Worm (Caenorhabditis elegans): ENCODE results near the gene C07H6.2.

Gene C07H6.2

DNA sequence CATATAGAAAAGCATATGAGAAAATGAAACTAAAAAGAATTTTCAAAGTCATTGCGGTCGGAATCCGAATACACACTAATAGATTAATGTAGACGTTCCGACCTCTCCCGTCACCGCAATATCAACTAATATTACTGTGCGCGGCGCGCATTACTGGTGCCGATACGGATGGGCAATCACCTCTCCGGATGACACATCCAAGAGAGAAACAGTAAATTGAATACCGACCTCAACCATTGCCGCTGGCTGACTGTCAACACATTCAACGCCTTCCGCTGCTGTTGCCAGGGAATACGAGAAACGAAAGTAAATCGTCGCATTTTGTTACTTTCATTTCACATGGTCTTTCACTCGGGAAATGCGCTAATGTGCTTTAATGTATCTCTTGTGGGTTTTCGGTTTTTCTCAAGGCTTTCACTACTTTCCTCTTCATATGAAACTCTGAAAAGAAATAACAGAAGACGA, 25.9 kb upstream of the C07H6.2 start (continued):
- TF ChIP-seq lin-1 (GFP tag; IDR thresholded peaks at IDR 0.05) (no peak), daf-16 (GFP tag; optimal IDR thresholded peaks at IDR 0.05) (peak in 1 of 2 experiments; percentile 58), daf-16 (tag; optimal IDR thresholded peaks at IDR 0.05) (peak; percentile 9), snpc-4 (tag; optimal IDR thresholded peaks at IDR 0.05) (no peak), F10B5.3 (tag; optimal IDR thresholded peaks at IDR 0.05) (no peak), lim-7 (GFP tag; IDR thresholded peaks at IDR 0.05) (peak; percentile 17; the same call in 1 of the 2 replicates), madf-5 (GFP tag; IDR thresholded peaks at IDR 0.05) (0 out of 4 replicates have a peak, but pooled peaks of 1 of the 2 experiments have one; percentile 2), php-3 (GFP tag; IDR thresholded peaks at IDR 0.05) (0 out of 2 replicates have a peak, but pooled peaks have one; percentile 5), snpc-1.2 (GFP tag; IDR thresholded peaks at IDR 0.05) (no peak)

DNA sequence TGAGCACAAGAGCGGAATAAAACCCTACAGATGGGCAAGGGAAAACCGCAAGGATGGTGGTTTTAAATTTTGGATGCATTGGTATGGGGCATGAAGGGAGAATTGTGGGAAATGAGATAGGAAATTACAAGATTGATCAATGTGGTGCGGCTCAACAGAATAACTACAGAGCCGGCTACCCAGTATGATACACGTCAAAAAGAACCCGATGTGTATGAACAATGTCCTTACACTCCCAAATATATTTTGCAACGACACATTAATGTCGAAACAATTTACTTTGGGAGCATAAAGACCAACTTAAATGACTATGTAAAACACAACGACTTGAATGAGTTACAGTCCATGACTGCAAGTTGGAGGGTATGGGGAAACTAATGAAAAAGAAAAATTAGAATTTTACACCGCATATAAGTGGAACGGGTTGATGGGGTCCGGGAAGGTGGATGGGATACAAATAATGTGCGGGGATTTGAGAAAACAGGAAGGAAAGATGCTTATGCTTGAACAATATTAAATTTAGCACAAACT, 25.1 kb upstream of the C07H6.2 start:
- TF ChIP-seq egl-27 (tag; optimal IDR thresholded peaks at IDR 0.05) = no peak
- no peak for TF ChIP-seq zfp-2 (tag; optimal IDR thresholded peaks at IDR 0.05)
- TF ChIP-seq zag-1 (tag; optimal IDR thresholded peaks at IDR 0.05) = no peak
- no peak for TF ChIP-seq mep-1 (tag; optimal IDR thresholded peaks at IDR 0.05)
- no peak for TF ChIP-seq Y5F2A.4 (GFP tag; optimal IDR thresholded peaks at IDR 0.05)
- no peak for TF ChIP-seq R02D3.7 (tag; optimal IDR thresholded peaks at IDR 0.05)
- TF ChIP-seq ctbp-1 (GFP tag; IDR thresholded peaks at IDR 0.05) = 0 out of 2 replicates have a peak, but pooled peaks have one; percentile 16
- TF ChIP-seq ceh-32 (tag; optimal IDR thresholded peaks at IDR 0.05; ENCODE audit: poor library complexity) = no peak
- no peak for TF ChIP-seq ceh-28 (tag; optimal IDR thresholded peaks at IDR 0.05)
- TF ChIP-seq unc-62 (GFP tag; optimal IDR thresholded peaks at IDR 0.05 in 1 of 2) = no peak
- TF ChIP-seq unc-62 (tag; optimal IDR thresholded peaks at IDR 0.05) = no peak
- no peak for TF ChIP-seq snpc-4 (tag; optimal IDR thresholded peaks at IDR 0.05)
- TF ChIP-seq F10B5.3 (tag; optimal IDR thresholded peaks at IDR 0.05) = no peak
- TF ChIP-seq mdl-1 (tag; optimal IDR thresholded peaks at IDR 0.05) = no peak
- no peak for TF ChIP-seq nhr-102 (tag; optimal IDR thresholded peaks at IDR 0.05)
- no peak for TF ChIP-seq spr-1 (tag; optimal IDR thresholded peaks at IDR 0.05)
- TF ChIP-seq lin-15B (tag; optimal IDR thresholded peaks at IDR 0.05) = no peak
- no peak for TF ChIP-seq aha-1 (tag)
- no peak for TF ChIP-seq nhr-11 (tag; optimal IDR thresholded peaks at IDR 0.05)
- TF ChIP-seq madf-5 (GFP tag; IDR thresholded peaks at IDR 0.05) = peak in 1 of 2 experiments; percentile 4; a peak in 2 of 4 replicates
- no peak for TF ChIP-seq jun-1 (tag; optimal IDR thresholded peaks at IDR 0.05)
- no peak for TF ChIP-seq egl-43 (GFP tag; IDR thresholded peaks at IDR 0.05)
- TF ChIP-seq cey-2 (tag; optimal IDR thresholded peaks at IDR 0.05; ENCODE audit: borderline replicate concordance, insufficient read depth) = no peak
- TF ChIP-seq lin-38 (GFP tag; IDR thresholded peaks at IDR 0.05) = peak; percentile 35; the same call in 1 of the 2 replicates
- no peak for TF ChIP-seq nhr-48 (tag; optimal IDR thresholded peaks at IDR 0.05)
- TF ChIP-seq hif-1 (tag; optimal IDR thresholded peaks at IDR 0.05) = no peak
- no peak for TF ChIP-seq F49E8.2 (tag; optimal IDR thresholded peaks at IDR 0.05; ENCODE audit: borderline replicate concordance)
- TF ChIP-seq aly-2 (tag; optimal IDR thresholded peaks at IDR 0.05) = no peak
- no peak for TF ChIP-seq T20F7.1 (GFP tag; optimal IDR thresholded peaks at IDR 0.05)
- TF ChIP-seq Y48G9A.11 (GFP tag; IDR thresholded peaks at IDR 0.05) = no peak
- no peak for TF ChIP-seq tag-97 (GFP tag; IDR thresholded peaks at IDR 0.05)
- TF ChIP-seq snpc-1.2 (GFP tag; IDR thresholded peaks at IDR 0.05) = 0 out of 2 replicates have a peak, but pooled peaks have one; percentile 38
- TF ChIP-seq F26F4.8 (GFP tag; conservative IDR thresholded peaks at IDR 0.05) = no peak
- no peak for TF ChIP-seq mdt-29 (GFP tag; IDR thresholded peaks at IDR 0.05)
- no peak for TF ChIP-seq zip-2 (tag; optimal IDR thresholded peaks at IDR 0.05)
- TF ChIP-seq ztf-11 (tag; optimal IDR thresholded peaks at IDR 0.05) = no peak
- TF ChIP-seq lsy-2 (tag; optimal IDR thresholded peaks at IDR 0.05) = no peak
- TF ChIP-seq arid-1 (GFP tag; conservative IDR thresholded peaks at IDR 0.05) = peak; percentile 38; the same call in 1 of the 2 replicates
- TF ChIP-seq madf-9 (GFP tag; conservative IDR thresholded peaks at IDR 0.05) = no peak
- TF ChIP-seq lin-29 (GFP tag; IDR thresholded peaks at IDR 0.05) = no peak
- no peak for TF ChIP-seq attf-4 (tag; optimal IDR thresholded peaks at IDR 0.05)
- 0 out of 2 replicates have a peak, but pooled peaks have one; percentile 5 for TF ChIP-seq php-3 (GFP tag; IDR thresholded peaks at IDR 0.05)
- TF ChIP-seq nhr-41 (GFP tag; IDR thresholded peaks at IDR 0.05) = 0 out of 2 replicates have a peak, but pooled peaks have one; percentile 5
- no peak for TF ChIP-seq nhr-10 (tag; optimal IDR thresholded peaks at IDR 0.05)
